Fruit fly (Drosophila melanogaster): ENCODE measurements around the gene heix.

DNA sequence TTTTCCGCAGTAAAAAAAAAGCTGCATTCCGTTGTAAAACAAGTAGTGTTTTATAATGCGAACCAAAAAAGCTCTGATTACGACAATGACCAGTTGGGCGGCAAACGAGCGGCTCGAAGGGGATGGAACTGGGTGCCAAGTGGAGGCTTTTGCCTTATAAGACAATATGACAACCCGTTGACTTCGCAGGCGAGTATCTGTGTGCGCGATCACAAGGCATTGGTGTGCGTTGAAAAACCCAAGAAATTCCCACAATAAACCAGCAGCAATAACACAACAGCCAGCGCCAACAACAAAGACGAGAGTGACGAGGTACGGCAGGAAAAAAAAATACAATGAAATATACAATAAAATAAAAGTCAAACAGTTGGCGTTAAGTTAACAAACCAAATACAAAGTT, 15.4 kb upstream of the heix start:
- TF ChIP-seq CG8119 (GFP tag; IDR thresholded peaks at IDR 0.05), result peak; percentile 28; the same call in 2 of the 3 replicates
- no peak for TF ChIP-seq CG1621 (tag; optimal IDR thresholded peaks at IDR 0.05)
- TF ChIP-seq Hr39 (GFP tag; optimal IDR thresholded peaks at IDR 0.05), result no peak
- TF ChIP-seq fd59A (GFP tag; optimal IDR thresholded peaks at IDR 0.05), result no peak
- TF ChIP-seq CG3919 (GFP tag; optimal IDR thresholded peaks at IDR 0.05), result no peak
- TF ChIP-seq CG11902 (GFP tag; optimal IDR thresholded peaks at IDR 0.05), result no peak
- TF ChIP-seq CG8319 (GFP tag; optimal IDR thresholded peaks at IDR 0.05), result no peak
- TF ChIP-seq esn (GFP tag; optimal IDR thresholded peaks at IDR 0.05), result no peak
- TF ChIP-seq CG11762 (GFP tag; optimal IDR thresholded peaks at IDR 0.05; ENCODE audit: insufficient read depth), result no peak
- peak; percentile 62 for TF ChIP-seq CG6163 (GFP tag; IDR thresholded peaks at IDR 0.05)
- no peak for TF ChIP-seq CG32006 (GFP tag; optimal IDR thresholded peaks at IDR 0.05)
- TF ChIP-seq Sox102F (GFP tag; optimal IDR thresholded peaks at IDR 0.05), result no peak
- no peak for TF ChIP-seq CG31627 (GFP tag; optimal IDR thresholded peaks at IDR 0.05)

Data from whole organism, prepupa.